Fruit fly (Drosophila melanogaster) whole organism, embryonic: ENCODE results near the gene CG17264.

Experiments
- Ada2b ChIP-seq: fragments of 200-800 bp; sonication (Bioruptor generic); IDR thresholded peaks from 2 replicates; pipeline ENCODE4 v1.3.6; 2022; ENCODE audit warnings: missing biosample characterization, missing genetic modification characterization
- Awh ChIP-seq: fragments of 200-800 bp; sonication (Bioruptor generic); IDR thresholded peaks from 2 replicates; pipeline ENCODE4, ENCODE4 v1.3.6; 2022; ENCODE audit warnings: missing biosample characterization, missing genetic modification characterization
- CG10543 ChIP-seq: fragments of 200-800 bp; sonication (Bioruptor generic); optimal IDR thresholded peaks from 3 replicates; lab custom pipeline; 2017; ENCODE audit warnings: missing biosample characterization, mild to moderate bottlenecking, missing genetic modification characterization, moderate library complexity
- CG10959 ChIP-seq: fragments of 200-800 bp; sonication (Bioruptor generic); IDR thresholded peaks from 2 replicates; pipeline ENCODE4 v1.3.6; 2022; ENCODE audit warnings: missing biosample characterization, missing genetic modification characterization
- CG11085 ChIP-seq: fragments of 200-800 bp; sonication (Bioruptor generic); IDR thresholded peaks from 2 replicates; pipeline ENCODE4 v1.3.6; 2022; ENCODE audit warnings: missing biosample characterization, missing genetic modification characterization
- CG1233 ChIP-seq: fragments of 200-800 bp; sonication (Bioruptor generic); optimal IDR thresholded peaks from 4 replicates; lab custom pipeline; 2018; ENCODE audit warnings: missing biosample characterization, mild to moderate bottlenecking, missing genetic modification characterization
- CG12744 ChIP-seq: fragments of 200-800 bp; sonication (Bioruptor generic); optimal IDR thresholded peaks from 2 replicates; lab custom pipeline; 2016; ENCODE audit warnings: missing biosample characterization, missing genetic modification characterization
- CG13296 ChIP-seq: fragments of 200-800 bp; sonication (Bioruptor generic); optimal IDR thresholded peaks from 3 replicates; lab custom pipeline; 2018; ENCODE audit warnings: missing biosample characterization, mild to moderate bottlenecking, missing genetic modification characterization
- CG13624 ChIP-seq: fragments of 200-800 bp; sonication (Bioruptor generic); optimal IDR thresholded peaks from 2 replicates; lab custom pipeline; 2016; ENCODE audit warnings: missing biosample characterization, missing genetic modification characterization
- CG1647 ChIP-seq: fragments of 200-800 bp; sonication (Bioruptor generic); optimal IDR thresholded peaks from 3 replicates; lab custom pipeline; 2016; ENCODE audit warnings: missing biosample characterization, missing genetic modification characterization
- CG17568 ChIP-seq: fragments of 200-800 bp; sonication (Bioruptor generic); optimal IDR thresholded peaks from 2 replicates; lab custom pipeline; 2018; ENCODE audit warnings: missing biosample characterization, mild to moderate bottlenecking, missing genetic modification characterization, moderate library complexity
- CG1832 ChIP-seq: fragments of 200-800 bp; sonication (Bioruptor generic); optimal IDR thresholded peaks from 2 replicates; lab custom pipeline; 2017; ENCODE audit warnings: missing biosample characterization, mild to moderate bottlenecking, missing genetic modification characterization, inconsistent platforms
- CG18764 ChIP-seq: fragments of 200-800 bp; sonication (Bioruptor generic); optimal IDR thresholded peaks from 3 replicates; lab custom pipeline; 2016; ENCODE audit warnings: missing biosample characterization, missing genetic modification characterization
- CG2116 ChIP-seq: fragments of 200-800 bp; sonication (Bioruptor generic); optimal IDR thresholded peaks from 3 replicates; lab custom pipeline; 2018; ENCODE audit warnings: missing biosample characterization, mild to moderate bottlenecking, missing genetic modification characterization
- CG33213 ChIP-seq: fragments of 200-800 bp; sonication (Bioruptor generic); optimal IDR thresholded peaks from 3 replicates; lab custom pipeline; 2016; ENCODE audit warnings: missing biosample characterization, missing genetic modification characterization
- CG3726 ChIP-seq: fragments of 200-800 bp; sonication (Bioruptor generic); IDR thresholded peaks from 3 replicates; pipeline ENCODE4, ENCODE4 v1.3.6; 2022; ENCODE audit warnings: missing biosample characterization, missing genetic modification characterization
- CG43689 ChIP-seq: fragments of 200-800 bp; sonication (Bioruptor generic); IDR thresholded peaks from 2 replicates; pipeline ENCODE4 v1.3.6; 2022; ENCODE audit warnings: missing biosample characterization, missing genetic modification characterization
- CG4424 ChIP-seq: fragments of 200-800 bp; sonication (Bioruptor generic); optimal IDR thresholded peaks from 3 replicates; lab custom pipeline; 2016; ENCODE audit warnings: missing biosample characterization, missing genetic modification characterization
- CG4730 ChIP-seq: fragments of 200-800 bp; sonication (Bioruptor generic); IDR thresholded peaks from 2 replicates; pipeline ENCODE4 v1.3.6; 2022; ENCODE audit warnings: missing biosample characterization, missing genetic modification characterization
- CG8281 ChIP-seq: fragments of 200-800 bp; sonication (Bioruptor generic); optimal IDR thresholded peaks from 2 replicates; lab custom pipeline; 2018; ENCODE audit warnings: missing biosample characterization, mild to moderate bottlenecking, missing genetic modification characterization, moderate library complexity
- CG8290 ChIP-seq, 3 experiments: fragments of 200-800 bp; sonication (Bioruptor generic); optimal IDR thresholded peaks; 2 replicates each; lab custom pipeline; 2016 to 2019; ENCODE audit warnings: missing biosample characterization in 3 of 3, missing genetic modification characterization in 3 of 3, mild to moderate bottlenecking in 2 of 3, moderate library complexity in 1 of 3
- CG8765 ChIP-seq: fragments of 200-800 bp; sonication (Bioruptor generic); IDR thresholded peaks from 2 replicates; pipeline ENCODE4 v1.3.6; 2022; ENCODE audit warnings: missing biosample characterization, missing genetic modification characterization
- CG8924 ChIP-seq: fragments of 200-800 bp; optimal IDR thresholded peaks from 3 replicates; lab custom pipeline; 2019; ENCODE audit warnings: missing biosample characterization, mild to moderate bottlenecking, missing genetic modification characterization, moderate library complexity
- D ChIP-seq, 2 experiments: fragments of 200-800 bp in 1 of 2; fragments of >200 bp in 1 of 2; sonication (Bioruptor generic) in 1 of 2; optimal IDR thresholded peaks; 2 replicates in 1 of 2; 3 replicates in 1 of 2; lab custom pipeline; 2017; ENCODE audit warnings: mild to moderate bottlenecking in 1 of 2, missing biosample characterization in 1 of 2, missing genetic modification characterization in 1 of 2, missing genetic modification reagents in 1 of 2
- D19A ChIP-seq: fragments of 200-800 bp; optimal IDR thresholded peaks from 3 replicates; lab custom pipeline; 2019; ENCODE audit warnings: missing biosample characterization, mild to moderate bottlenecking, missing genetic modification characterization, moderate library complexity
- Dref ChIP-seq: fragments of 200-800 bp; sonication (Bioruptor generic); IDR thresholded peaks from 2 replicates; pipeline ENCODE4 v1.3.6; 2022; ENCODE audit warnings: missing biosample characterization, missing genetic modification characterization
- Max ChIP-seq: fragments of 200-800 bp; sonication (Bioruptor generic); optimal IDR thresholded peaks from 2 replicates; lab custom pipeline; 2016; ENCODE audit warnings: missing biosample characterization, mild to moderate bottlenecking, missing genetic modification characterization
- Neu2 ChIP-seq: fragments of 200-800 bp; sonication (Bioruptor generic); optimal IDR thresholded peaks from 3 replicates; lab custom pipeline; 2016; ENCODE audit warnings: missing biosample characterization, missing genetic modification characterization, borderline replicate concordance
- Ravus ChIP-seq: fragments of 200-800 bp; sonication (Bioruptor generic); IDR thresholded peaks from 2 replicates; pipeline ENCODE4 v1.3.6; 2022; ENCODE audit warnings: missing biosample characterization, missing genetic modification characterization
- Scr ChIP-seq: fragments of 200-800 bp; sonication (Bioruptor generic); IDR thresholded peaks from 2 replicates; pipeline ENCODE4 v1.3.6; 2022; ENCODE audit warnings: missing biosample characterization, missing genetic modification characterization; ENCODE audit not compliant: partially characterized antibody
- Sry-δ ChIP-seq: fragments of 200-800 bp; sonication (Bioruptor generic); optimal IDR thresholded peaks from 2 replicates; lab custom pipeline; 2016; ENCODE audit warnings: missing biosample characterization, missing genetic modification characterization
- ac ChIP-seq: fragments of 200-800 bp; sonication (Bioruptor generic); optimal IDR thresholded peaks from 3 replicates; lab custom pipeline; 2017; ENCODE audit warnings: missing biosample characterization, mild to moderate bottlenecking, missing genetic modification characterization
- ato ChIP-seq: fragments of 200-800 bp; sonication (Bioruptor generic); IDR thresholded peaks from 2 replicates; pipeline ENCODE4 v1.3.6; 2022; ENCODE audit warnings: missing biosample characterization, missing genetic modification characterization; ENCODE audit not compliant: partially characterized antibody
- bbx ChIP-seq: fragments of 200-800 bp; sonication (Bioruptor generic); IDR thresholded peaks from 2 replicates; pipeline ENCODE4 v1.3.6; 2022; ENCODE audit warnings: missing biosample characterization, missing genetic modification characterization; ENCODE audit not compliant: partially characterized antibody
- bsh ChIP-seq, 2 experiments: fragments of 200-800 bp; sonication (Bioruptor generic); optimal IDR thresholded peaks; 2 replicates each; lab custom pipeline; 2017 to 2018; ENCODE audit warnings: mild to moderate bottlenecking in 2 of 2, missing biosample characterization in 2 of 2, missing genetic modification characterization in 2 of 2, moderate library complexity in 1 of 2
- chif ChIP-seq, 2 experiments: fragments of 200-800 bp; sonication (Bioruptor generic); optimal IDR thresholded peaks; 3 replicates each; lab custom pipeline; 2016; ENCODE audit warnings: missing biosample characterization in 2 of 2, missing genetic modification characterization in 2 of 2
- croc ChIP-seq: fragments of 200-800 bp; sonication (Bioruptor generic); conservative IDR thresholded peaks from 3 replicates; pipeline ENCODE4 v1.3.6; 2022; ENCODE audit warnings: missing biosample characterization, missing genetic modification characterization
- fd96Cb ChIP-seq: fragments of 200-800 bp; sonication (Bioruptor generic); optimal IDR thresholded peaks from 2 replicates; lab custom pipeline; 2018; ENCODE audit warnings: missing biosample characterization, mild to moderate bottlenecking, missing genetic modification characterization, moderate library complexity
- mam ChIP-seq: fragments of 200-800 bp; sonication (Bioruptor generic); optimal IDR thresholded peaks from 3 replicates; lab custom pipeline; 2016; ENCODE audit warnings: missing biosample characterization, missing genetic modification characterization
- mld ChIP-seq: fragments of 200-800 bp; sonication (Bioruptor generic); IDR thresholded peaks from 3 replicates; pipeline ENCODE4 v1.3.6; 2022; ENCODE audit warnings: missing biosample characterization, missing genetic modification characterization; ENCODE audit not compliant: partially characterized antibody
- nau ChIP-seq: fragments of 200-800 bp; sonication (Bioruptor generic); optimal IDR thresholded peaks from 3 replicates; lab custom pipeline; 2017; ENCODE audit warnings: missing biosample characterization, mild to moderate bottlenecking, missing genetic modification characterization, missing genetic modification reagents
- wor ChIP-seq: fragments of 200-800 bp; sonication (Bioruptor generic); IDR thresholded peaks from 2 replicates; pipeline ENCODE4 v1.3.6; 2022; ENCODE audit warnings: missing biosample characterization, missing genetic modification characterization
- zen2 ChIP-seq: fragments of 200-800 bp; sonication (Bioruptor generic); IDR thresholded peaks from 3 replicates; pipeline ENCODE4 v1.3.6; 2022; ENCODE audit warnings: missing biosample characterization, missing genetic modification characterization; ENCODE audit not compliant: partially characterized antibody
- zf30C ChIP-seq: fragments of 200-800 bp; sonication (Bioruptor generic); optimal IDR thresholded peaks from 3 replicates; lab custom pipeline; 2018; ENCODE audit warnings: missing biosample characterization, mild to moderate bottlenecking, missing genetic modification characterization

CG17264 gene

dm6 chr2L:2999609-3000008 lies 18.7 kb upstream of the CG17264 start (continued):
- TF ChIP-seq CG4424 (GFP tag; lab: Kevin White, UChicago) (no peak), CG8290 (GFP tag; optimal IDR thresholded peaks at IDR 0.05; lab: Kevin White, UChicago) (no peak), CG8290 (tag; optimal IDR thresholded peaks at IDR 0.05; lab: Kevin White, UChicago) (no peak), zf30C (GFP tag; lab: Kevin White, UChicago) (peak; percentile 61), Dref (GFP tag; lab: Robert Waterston, UW) (no peak), nau (GFP tag; lab: Kevin White, UChicago) (no peak), CG1233 (no peak), bsh (GFP tag; optimal IDR thresholded peaks at IDR 0.05; lab: Kevin White, UChicago) (no peak), Neu2 (GFP tag; lab: Kevin White, UChicago) (no peak), CG8924 (tag; lab: Kevin White, UChicago) (no peak), D19A (no peak), Scr (GFP tag; lab: Robert Waterston, UW) (no peak), Ada2b (GFP tag; lab: Robert Waterston, UW) (no peak), fd96Cb (tag; lab: Kevin White, UChicago) (no peak), CG12744 (GFP tag; lab: Kevin White, UChicago) (no peak), CG11085 (GFP tag; lab: Robert Waterston, UW) (no peak), Ravus (GFP tag; lab: Robert Waterston, UW) (no peak), zen2 (no peak), CG1832 (no peak), CG8765 (GFP tag; lab: Robert Waterston, UW) (no peak), D (optimal IDR thresholded peaks at IDR 0.05; lab: Kevin White, UChicago) (peak; percentile 41), D (GFP tag; optimal IDR thresholded peaks at IDR 0.05; lab: Kevin White, UChicago) (no peak), CG3726 (GFP tag; lab: Robert Waterston, UW) (no peak), croc (GFP tag; lab: Robert Waterston, UW) (no peak), mam (no peak), mld (GFP tag; lab: Robert Waterston, UW) (no peak), Sry-δ (GFP tag; lab: Kevin White, UChicago) (no peak), CG13624 (GFP tag; lab: Kevin White, UChicago) (no peak), CG33213 (GFP tag; lab: Kevin White, UChicago) (no peak), Max (GFP tag; lab: Kevin White, UChicago) (no peak), Awh (GFP tag; lab: Robert Waterston, UW) (no peak), CG13296 (GFP tag; lab: Kevin White, UChicago) (no peak), chif (GFP tag; optimal IDR thresholded peaks at IDR 0.05; lab: Kevin White, UChicago) (no peak), CG10959 (GFP tag; lab: Robert Waterston, UW) (no peak), CG8281 (no peak), CG18764 (GFP tag; lab: Kevin White, UChicago) (no peak), CG2116 (no peak), ac (GFP tag; lab: Kevin White, UChicago) (peak; percentile 44), ato (GFP tag; lab: Robert Waterston, UW) (no peak), wor (GFP tag; lab: Robert Waterston, UW) (no peak), CG10543 (GFP tag; lab: Kevin White, UChicago) (no peak), CG17568 (GFP tag; lab: Kevin White, UChicago) (no peak), bbx (no peak), CG1647 (GFP tag; lab: Kevin White, UChicago) (no peak), CG4730 (GFP tag; lab: Robert Waterston, UW) (no peak), CG43689 (GFP tag; lab: Robert Waterston, UW) (no peak)
